Worm (Caenorhabditis elegans): Measurements from ENCODE around the gene mfsd-8.

DNA sequence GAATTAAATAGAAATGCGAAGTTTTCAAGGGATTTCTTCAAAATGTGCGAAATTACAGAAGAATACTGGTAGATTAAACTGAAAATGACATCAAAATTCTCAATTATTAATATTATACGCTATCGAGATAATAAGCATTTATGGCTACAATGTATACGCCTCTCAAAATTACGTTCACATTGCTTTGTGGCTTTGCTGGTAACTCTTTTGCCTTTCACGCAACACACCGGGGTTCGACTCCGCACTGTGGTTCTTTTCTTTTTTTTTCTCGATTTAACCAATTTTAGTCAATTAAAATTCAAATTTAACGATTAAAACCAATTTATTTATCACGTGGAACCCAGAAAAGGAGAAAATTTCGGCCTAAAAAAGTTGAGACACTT, 33.1 kb upstream of the mfsd-8 start:
- TF ChIP-seq lin-39 (tag; optimal IDR thresholded peaks at IDR 0.05) = no peak
- TF ChIP-seq lin-13 (GFP tag; optimal IDR thresholded peaks at IDR 0.05) = no peak
- no peak for TF ChIP-seq elt-3 (tag; optimal IDR thresholded peaks at IDR 0.05)
- no peak for TF ChIP-seq nhr-28 (tag; optimal IDR thresholded peaks at IDR 0.05)
- TF ChIP-seq C16A3.4 (tag; optimal IDR thresholded peaks at IDR 0.05) = no peak
